Fruit fly (Drosophila melanogaster) whole organism, adult: ENCODE measurements around the gene Eig71Eg.

Experiments
- CG11617 ChIP-seq: fragments of 200-800 bp; sonication (Bioruptor generic); optimal IDR thresholded peaks from 2 replicates; lab custom pipeline; 2017; ENCODE audit warnings: mild to moderate bottlenecking, missing biosample characterization, missing genetic modification reagents, missing genetic modification characterization
- CG12768 ChIP-seq: fragments of 200-800 bp; sonication (Bioruptor generic); optimal IDR thresholded peaks from 2 replicates; lab custom pipeline; 2017; ENCODE audit warnings: missing biosample characterization, missing genetic modification characterization, mild to moderate bottlenecking, moderate library complexity, missing genetic modification reagents
- CG14711 ChIP-seq: fragments of 200-800 bp; sonication (Bioruptor generic); optimal IDR thresholded peaks from 2 replicates; lab custom pipeline; 2018; ENCODE audit warnings: missing biosample characterization, mild to moderate bottlenecking, missing genetic modification characterization, moderate library complexity
- CG1620 ChIP-seq: fragments of 200-800 bp; sonication (Bioruptor generic); optimal IDR thresholded peaks from 2 replicates; lab custom pipeline; 2016; ENCODE audit warnings: missing biosample characterization, missing genetic modification characterization
- CG33017 ChIP-seq: fragments of 200-800 bp; sonication (Bioruptor generic); optimal IDR thresholded peaks from 2 replicates; lab custom pipeline; 2018; ENCODE audit warnings: missing biosample characterization, mild to moderate bottlenecking, missing genetic modification characterization, moderate library complexity
- CG5204 ChIP-seq: fragments of 200-800 bp; sonication (Bioruptor generic); optimal IDR thresholded peaks from 2 replicates; lab custom pipeline; 2016; ENCODE audit warnings: missing biosample characterization, missing genetic modification characterization
- CG7045 ChIP-seq: fragments of 200-800 bp; sonication (Bioruptor generic); optimal IDR thresholded peaks from 2 replicates; lab custom pipeline; 2017; ENCODE audit warnings: missing biosample characterization, mild to moderate bottlenecking, missing genetic modification characterization
- CG7101 ChIP-seq: fragments of 200-800 bp; sonication (Bioruptor generic); optimal IDR thresholded peaks from 2 replicates; lab custom pipeline; 2018; ENCODE audit warnings: missing biosample characterization, mild to moderate bottlenecking, missing genetic modification characterization, moderate library complexity
- Clk ChIP-seq: fragments of 200-800 bp; sonication (Bioruptor generic); optimal IDR thresholded peaks from 2 replicates; lab custom pipeline; 2017; ENCODE audit warnings: missing biosample characterization, missing genetic modification characterization
- Crg-1 ChIP-seq: fragments of 200-800 bp; sonication (Bioruptor generic); optimal IDR thresholded peaks from 2 replicates; lab custom pipeline; 2016; ENCODE audit warnings: missing biosample characterization, missing genetic modification characterization
- Hr96 ChIP-seq: fragments of 200-800 bp; sonication (Bioruptor generic); optimal IDR thresholded peaks from 2 replicates; lab custom pipeline; 2016; ENCODE audit warnings: missing biosample characterization, missing genetic modification characterization
- Mnt ChIP-seq: fragments of 200-800 bp; sonication (Bioruptor generic); optimal IDR thresholded peaks from 2 replicates; lab custom pipeline; 2016; ENCODE audit warnings: missing biosample characterization, mild to moderate bottlenecking, missing genetic modification characterization
- bab1 ChIP-seq: fragments of 200-800 bp; sonication (Bioruptor generic); optimal IDR thresholded peaks from 3 replicates; lab custom pipeline; 2019; ENCODE audit warnings: missing biosample characterization, mild to moderate bottlenecking, missing genetic modification characterization, moderate library complexity
- cic ChIP-seq: fragments of 200-800 bp; sonication (Bioruptor generic); optimal IDR thresholded peaks from 2 replicates; lab custom pipeline; 2017; ENCODE audit warnings: missing biosample characterization, mild to moderate bottlenecking, missing genetic modification characterization, moderate library complexity
- cnc ChIP-seq, 2 experiments: fragments of >200 bp; optimal IDR thresholded peaks; 2 replicates each; lab custom pipeline; 2017
- kay ChIP-seq: fragments of 200-800 bp; sonication (Bioruptor generic); peaks from one replicate; lab custom pipeline; 2016; ENCODE audit warnings: missing biosample characterization, missing genetic modification characterization, borderline replicate concordance
- ovo ChIP-seq: fragments of 200-800 bp; sonication (Bioruptor generic); optimal IDR thresholded peaks from 2 replicates; lab custom pipeline; 2016; ENCODE audit warnings: missing biosample characterization, missing genetic modification characterization
- pad ChIP-seq: fragments of 200-800 bp; sonication (Bioruptor generic); optimal IDR thresholded peaks from 3 replicates; lab custom pipeline; 2017; ENCODE audit warnings: missing biosample characterization, missing genetic modification characterization, mild to moderate bottlenecking, moderate library complexity, missing genetic modification reagents
- tj ChIP-seq: fragments of 200-800 bp; sonication (Bioruptor generic); optimal IDR thresholded peaks from 3 replicates; lab custom pipeline; 2017; ENCODE audit warnings: missing biosample characterization, mild to moderate bottlenecking, missing genetic modification characterization, moderate library complexity
- toe ChIP-seq: fragments of 200-800 bp; sonication (Bioruptor generic); optimal IDR thresholded peaks from 2 replicates; lab custom pipeline; 2016; ENCODE audit warnings: missing biosample characterization, missing genetic modification characterization

Gene Eig71Eg

DNA sequence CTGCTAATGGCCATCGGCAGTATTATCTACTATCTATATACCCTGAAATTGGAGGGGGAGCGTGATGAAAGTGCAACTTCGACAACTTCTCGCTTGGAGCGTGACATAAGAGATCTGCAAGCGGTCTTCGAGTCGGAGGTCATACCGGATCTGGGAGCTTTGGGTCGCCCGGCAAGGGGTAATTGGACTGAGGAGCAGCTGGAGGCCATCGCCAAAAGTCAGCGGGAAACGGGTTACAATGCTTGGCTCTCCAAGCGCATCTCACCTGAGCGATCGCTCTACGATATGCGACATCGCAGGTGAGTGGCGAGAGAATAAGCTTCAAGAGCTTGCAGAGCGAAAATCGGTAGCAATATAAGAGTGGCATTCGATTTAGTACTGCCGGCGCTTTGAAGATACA is 26.6 kb downstream of the Eig71Eg start:
- TF ChIP-seq Crg-1 (GFP tag; lab: Kevin White, UChicago) (no peak), kay (GFP tag; lab: Kevin White, UChicago) (no peak)

DNA sequence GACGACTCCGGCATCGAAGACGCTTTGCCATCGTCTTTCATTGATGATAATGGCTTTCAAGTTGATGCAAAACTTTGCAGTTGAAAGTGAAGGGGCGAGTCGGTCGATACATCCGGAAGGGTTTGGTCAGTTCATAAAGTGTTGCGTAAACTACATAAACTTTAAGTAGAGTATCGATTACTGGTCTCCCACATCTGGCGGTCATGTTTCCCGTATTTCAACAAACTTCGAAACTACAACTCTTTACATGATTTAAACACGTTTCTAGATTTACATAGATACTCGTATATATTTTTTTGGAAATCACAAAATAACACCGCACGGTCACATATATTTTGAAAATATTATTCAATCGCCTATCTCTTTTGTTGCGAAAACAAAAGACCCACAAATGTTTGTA is 30.4 kb downstream of the Eig71Eg start, which contains the start of gene CG34452:
TSS of gene CG34452 (minus strand) at position 101 of the 400 bp plus-strand sequence.
- no peak for TF ChIP-seq CG5204 (GFP tag; lab: Kevin White, UChicago)
- TF ChIP-seq cic = no peak
- no peak for TF ChIP-seq CG7045 (GFP tag; lab: Kevin White, UChicago)
- no peak for TF ChIP-seq CG1620 (GFP tag; lab: Kevin White, UChicago)
- TF ChIP-seq CG33017 = no peak
- no peak for TF ChIP-seq CG12768
- TF ChIP-seq bab1 = no peak
- TF ChIP-seq CG7101 (tag; lab: Kevin White, UChicago) = no peak
- no peak for TF ChIP-seq kay (GFP tag; lab: Kevin White, UChicago)
- TF ChIP-seq pad = no peak
- TF ChIP-seq tj (GFP tag; lab: Kevin White, UChicago) = no peak
- TF ChIP-seq toe (GFP tag; lab: Kevin White, UChicago) = no peak
- TF ChIP-seq Hr96 (GFP tag; lab: Kevin White, UChicago) = no peak
- no peak for TF ChIP-seq cnc (optimal IDR thresholded peaks at IDR 0.05; lab: Kevin White, UChicago)
- TF ChIP-seq Crg-1 (GFP tag; lab: Kevin White, UChicago) = no peak
- no peak for TF ChIP-seq CG11617 (GFP tag; lab: Kevin White, UChicago)
- no peak for TF ChIP-seq CG14711 (tag; lab: Kevin White, UChicago)
- TF ChIP-seq ovo (GFP tag; lab: Kevin White, UChicago) = no peak
- no peak for TF ChIP-seq Mnt

DNA sequence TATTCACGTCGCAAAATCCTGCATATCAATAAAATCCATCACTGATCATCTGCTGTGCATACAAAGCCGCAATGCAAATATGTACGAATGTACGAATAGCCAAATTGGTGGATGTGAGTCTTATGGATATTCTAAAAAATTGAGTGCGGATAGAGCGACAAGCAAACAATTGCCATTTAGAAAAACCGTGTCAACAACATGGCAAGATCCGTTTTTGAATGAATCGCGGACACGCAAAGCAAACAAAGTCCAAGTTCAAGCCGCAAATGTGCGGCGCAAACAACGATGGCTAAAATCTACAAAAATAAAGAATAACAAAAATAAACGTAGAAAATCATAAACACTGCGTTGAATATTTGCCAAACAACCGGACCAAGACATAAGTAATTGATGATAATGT is 32.1 kb downstream of the Eig71Eg start:
- TF ChIP-seq Mnt (no peak), CG7101 (tag; lab: Kevin White, UChicago) (no peak), CG33017 (no peak), tj (GFP tag; lab: Kevin White, UChicago) (no peak), CG7045 (GFP tag; lab: Kevin White, UChicago) (no peak), Crg-1 (GFP tag; lab: Kevin White, UChicago) (no peak), CG12768 (no peak), CG14711 (tag; lab: Kevin White, UChicago) (no peak), Clk (GFP tag; lab: Kevin White, UChicago) (no peak), toe (GFP tag; lab: Kevin White, UChicago) (no peak), CG1620 (GFP tag; lab: Kevin White, UChicago) (no peak), kay (GFP tag; lab: Kevin White, UChicago) (no peak), bab1 (no peak), cic (no peak), ovo (GFP tag; lab: Kevin White, UChicago) (no peak), CG5204 (GFP tag; lab: Kevin White, UChicago) (no peak), cnc (optimal IDR thresholded peaks at IDR 0.05; lab: Kevin White, UChicago) (no peak), CG11617 (GFP tag; lab: Kevin White, UChicago) (no peak), Hr96 (GFP tag; lab: Kevin White, UChicago) (no peak)

DNA sequence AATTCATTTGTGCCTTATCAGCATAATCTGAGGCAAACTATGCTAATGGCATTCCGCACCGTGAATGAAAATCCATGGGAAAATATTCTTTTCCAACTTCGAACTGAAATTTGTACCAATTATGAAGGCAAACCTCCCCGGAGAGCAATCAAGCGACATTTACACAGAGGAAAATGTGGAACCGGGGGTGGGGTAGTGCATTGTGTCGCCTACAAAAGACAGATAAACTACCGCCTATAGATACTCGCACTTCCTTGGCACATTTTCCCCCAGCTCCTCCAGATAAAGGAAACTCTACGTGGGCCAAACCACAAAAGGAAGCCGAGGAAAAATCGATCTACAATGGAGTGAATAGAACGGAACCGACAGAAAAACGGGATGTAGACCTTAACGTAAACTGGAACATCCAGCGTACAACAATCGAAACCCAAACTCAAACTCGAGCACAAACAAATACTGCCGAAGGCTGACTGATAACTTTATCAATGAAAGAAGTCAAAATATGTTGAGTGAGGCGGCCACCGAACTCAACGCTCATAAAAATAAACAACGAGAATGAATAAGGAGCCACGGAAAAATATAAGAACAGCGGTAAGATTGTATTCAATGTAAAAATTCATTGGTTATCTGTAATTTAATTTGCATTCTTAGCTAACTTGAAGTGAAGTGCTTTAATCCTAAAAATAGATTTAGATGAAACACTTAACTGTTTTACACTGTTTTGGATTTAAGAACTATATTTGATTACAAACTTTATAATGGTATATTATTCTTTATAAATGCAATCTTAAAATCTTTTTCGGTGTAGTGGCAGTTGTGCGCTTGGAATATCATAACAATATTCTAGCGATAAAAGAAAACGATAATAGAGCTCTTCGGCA is 33.5 kb downstream of the Eig71Eg start:
- TF ChIP-seq CG33017 = no peak

DNA sequence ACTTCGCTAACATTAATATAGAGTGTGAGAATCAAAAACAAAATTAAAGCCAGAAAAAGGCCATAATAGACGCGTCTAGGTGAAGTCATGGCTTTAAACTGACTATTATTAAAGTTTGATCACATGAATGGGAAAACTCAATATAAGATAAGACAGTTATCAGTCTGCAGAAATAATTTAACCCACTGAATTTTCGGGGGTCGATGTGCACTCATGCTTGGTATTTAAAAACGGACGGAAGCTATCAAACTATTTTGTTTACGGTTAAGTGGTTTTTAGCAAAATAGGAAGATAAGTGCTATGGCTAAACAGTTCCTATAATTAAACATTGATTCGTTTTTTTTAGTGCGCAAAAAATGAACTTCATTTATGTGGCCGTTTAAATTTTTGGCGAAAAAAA is 34.5 kb downstream of the Eig71Eg start, which contains the start of gene CG34451:
TSS of gene CG34451 (minus strand) at position 101 of the 400 bp plus-strand sequence.
- TF ChIP-seq Mnt (no peak), CG7045 (GFP tag; lab: Kevin White, UChicago) (no peak), ovo (GFP tag; lab: Kevin White, UChicago) (no peak), cnc (optimal IDR thresholded peaks at IDR 0.05; lab: Kevin White, UChicago) (no peak), kay (GFP tag; lab: Kevin White, UChicago) (no peak), CG33017 (no peak), CG12768 (no peak), CG5204 (GFP tag; lab: Kevin White, UChicago) (no peak), bab1 (no peak)

DNA sequence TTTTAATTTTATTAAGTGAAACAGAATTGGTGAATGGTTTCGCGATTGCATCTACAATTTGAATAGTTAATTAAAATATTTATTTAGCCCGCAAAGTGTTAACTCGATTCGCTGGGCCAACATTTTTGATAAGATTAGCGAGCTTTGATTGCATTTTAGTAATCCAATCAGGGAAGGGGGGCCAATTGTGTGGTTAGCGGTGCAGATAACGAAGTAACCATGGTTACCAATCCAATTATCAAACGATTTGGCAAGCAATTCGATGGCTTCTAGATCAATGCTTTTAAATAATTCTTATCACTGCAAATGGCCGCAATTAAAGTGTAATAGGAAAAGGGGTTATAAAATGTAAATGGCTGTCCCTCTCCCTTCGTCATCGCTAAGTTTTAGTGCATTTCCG is 35.0 kb downstream of the Eig71Eg start:
- TF ChIP-seq ovo (GFP tag; lab: Kevin White, UChicago) (no peak), tj (GFP tag; lab: Kevin White, UChicago) (no peak), Clk (GFP tag; lab: Kevin White, UChicago) (no peak), Crg-1 (GFP tag; lab: Kevin White, UChicago) (no peak), Hr96 (GFP tag; lab: Kevin White, UChicago) (no peak), CG33017 (no peak), toe (GFP tag; lab: Kevin White, UChicago) (no peak), cnc (optimal IDR thresholded peaks at IDR 0.05; lab: Kevin White, UChicago) (no peak), CG1620 (GFP tag; lab: Kevin White, UChicago) (no peak), cic (no peak)
